Worm (Caenorhabditis elegans) whole organism, mixed stage, embryonic: ENCODE results near the gene C49F8.15.

Experiments used
- cnd-1 ChIP-seq: fragments of 200-800 bp; sonication (Bioruptor generic); optimal IDR thresholded peaks from 2 replicates; lab custom pipeline; 2018; ENCODE audit warnings: mild to moderate bottlenecking, missing genetic modification characterization, missing compliant biosample characterization
- elt-3 ChIP-seq: fragments of 150-350 bp; optimal IDR thresholded peaks from 2 replicates; lab custom pipeline; 2014; ENCODE audit warnings: missing biosample characterization, missing genetic modification characterization
- ham-2 ChIP-seq: fragments of 200-800 bp; sonication (Bioruptor generic); optimal IDR thresholded peaks from 2 replicates; lab custom pipeline; 2018; ENCODE audit warnings: mild to moderate bottlenecking, missing genetic modification characterization, missing compliant biosample characterization
- hlh-1 ChIP-seq: fragments of 150-350 bp; optimal IDR thresholded peaks from 2 replicates; lab custom pipeline; 2014; ENCODE audit warnings: missing biosample characterization, missing genetic modification reagents, missing genetic modification characterization
- lsy-2 ChIP-seq: fragments of 150-350 bp; optimal IDR thresholded peaks from 2 replicates; lab custom pipeline; 2014; ENCODE audit warnings: missing biosample characterization, missing genetic modification characterization
- mep-1 ChIP-seq: fragments of 150-350 bp; optimal IDR thresholded peaks from 2 replicates; lab custom pipeline; 2017; ENCODE audit warnings: missing biosample characterization, missing genetic modification reagents, missing genetic modification characterization, inconsistent platforms
- nhr-237 ChIP-seq: fragments of 150-350 bp; optimal IDR thresholded peaks from 2 replicates; lab custom pipeline; 2014; ENCODE audit warnings: missing biosample characterization, missing genetic modification characterization
- nhr-76 ChIP-seq: sonication (generic microtip); optimal IDR thresholded peaks from 2 replicates; lab custom pipeline; 2017; ENCODE audit warnings: missing biosample characterization, missing genetic modification characterization
- pha-4 ChIP-seq: fragments of 150-350 bp; optimal IDR thresholded peaks from 2 replicates; lab custom pipeline; 2018; ENCODE audit warnings: missing biosample characterization, missing genetic modification reagents, missing genetic modification characterization
- sptf-1 ChIP-seq: sonication (generic microtip); optimal IDR thresholded peaks from 2 replicates; lab custom pipeline; 2017; ENCODE audit warnings: mild to moderate bottlenecking, missing genetic modification characterization, moderate library complexity, missing compliant biosample characterization
- tbx-8 ChIP-seq: fragments of 200-800 bp; sonication (Bioruptor generic); optimal IDR thresholded peaks from 2 replicates; lab custom pipeline; 2018; ENCODE audit warnings: mild to moderate bottlenecking, missing genetic modification characterization, moderate library complexity, missing compliant biosample characterization
- unc-39 ChIP-seq: fragments of 150-350 bp; optimal IDR thresholded peaks from 2 replicates; lab custom pipeline; 2014; ENCODE audit warnings: missing biosample characterization, missing genetic modification characterization

ce11 chrX:13349230-13350122 lies 12.9 kb downstream of the C49F8.15 start:
- TF ChIP-seq nhr-237 = no peak
- no peak for TF ChIP-seq sptf-1 (tag; lab: Kevin White, UChicago)
- TF ChIP-seq lsy-2 (tag; lab: Kevin White, UChicago) = no peak
- no peak for TF ChIP-seq hlh-1 (tag; lab: Kevin White, UChicago)
- TF ChIP-seq cnd-1 (tag; lab: Kevin White, UChicago) = no peak
- TF ChIP-seq nhr-76 (tag; lab: Kevin White, UChicago) = no peak
- TF ChIP-seq pha-4 = no peak
- no peak for TF ChIP-seq ham-2 (GFP tag; lab: Kevin White, UChicago)
- no peak for TF ChIP-seq mep-1 (tag; lab: Kevin White, UChicago)
- no peak for TF ChIP-seq tbx-8 (GFP tag; lab: Kevin White, UChicago)
- no peak for TF ChIP-seq elt-3 (tag; lab: Kevin White, UChicago)
- TF ChIP-seq unc-39 (tag; lab: Kevin White, UChicago) = no peak
